Worm (Caenorhabditis elegans) whole organism, mixed stage, embryonic: ENCODE results near the gene F44E7.4.

Experiments
- elt-1 ChIP-seq: sonication (generic microtip); optimal IDR thresholded peaks from 2 replicates; lab custom pipeline; 2017; ENCODE audit warnings: missing genetic modification characterization, mild to moderate bottlenecking, missing compliant biosample characterization, antibody characterized with exemption, moderate library complexity, borderline replicate concordance; ENCODE audit not compliant: insufficient read depth
- hlh-1 ChIP-seq: fragments of 150-350 bp; optimal IDR thresholded peaks from 2 replicates; lab custom pipeline; 2014; ENCODE audit warnings: missing biosample characterization, missing genetic modification reagents, missing genetic modification characterization
- lin-13 ChIP-seq: fragments of 150-350 bp; optimal IDR thresholded peaks from 2 replicates; lab custom pipeline; 2014; ENCODE audit warnings: missing biosample characterization, missing genetic modification characterization
- nhr-2 ChIP-seq: fragments of 150-350 bp; optimal IDR thresholded peaks from 2 replicates; lab custom pipeline; 2014; ENCODE audit warnings: missing biosample characterization, missing genetic modification characterization
- nhr-237 ChIP-seq: fragments of 150-350 bp; optimal IDR thresholded peaks from 2 replicates; lab custom pipeline; 2014; ENCODE audit warnings: missing biosample characterization, missing genetic modification characterization
- nhr-76 ChIP-seq: sonication (generic microtip); optimal IDR thresholded peaks from 2 replicates; lab custom pipeline; 2017; ENCODE audit warnings: missing biosample characterization, missing genetic modification characterization
- snpc-4 ChIP-seq: fragments of 150-350 bp; optimal IDR thresholded peaks from 2 replicates; lab custom pipeline; 2014; ENCODE audit warnings: missing biosample characterization, missing genetic modification characterization
- ztf-11 ChIP-seq: fragments of 150-350 bp; optimal IDR thresholded peaks from 2 replicates; lab custom pipeline; 2014; ENCODE audit warnings: missing biosample characterization, missing genetic modification characterization

DNA sequence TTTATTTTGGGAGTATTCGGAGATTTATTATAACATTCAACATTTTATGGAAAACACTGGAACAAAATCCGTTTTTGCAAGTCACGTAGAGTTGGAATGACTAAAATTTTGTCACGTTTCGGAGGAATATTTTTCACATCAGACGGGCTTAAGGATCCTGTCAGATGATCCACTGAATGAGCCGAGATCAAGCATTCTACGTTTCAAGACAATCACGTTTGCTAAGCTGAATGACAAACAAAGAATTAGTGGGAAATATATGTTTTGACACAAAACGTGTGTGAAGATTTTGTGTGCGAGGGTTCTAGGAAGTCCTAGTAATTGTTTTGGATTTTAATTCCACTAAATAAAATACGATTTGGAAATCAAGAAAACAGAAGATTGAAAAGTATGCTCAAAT lies 37.3 kb downstream of the F44E7.4 start:
- TF ChIP-seq hlh-1 (tag; lab: Kevin White, UChicago) (no peak), elt-1 (tag; lab: Kevin White, UChicago) (no peak), nhr-76 (tag; lab: Kevin White, UChicago) (no peak), nhr-237 (tag; lab: Kevin White, UChicago) (no peak), nhr-2 (tag; lab: Kevin White, UChicago) (no peak), lin-13 (tag; lab: Kevin White, UChicago) (no peak), snpc-4 (tag; lab: Kevin White, UChicago) (no peak), ztf-11 (tag; lab: Kevin White, UChicago) (no peak)
